Worm (Caenorhabditis elegans) whole organism, young adult: ENCODE results near the gene F41H10.3.

Experiments used
- B0035.1 ChIP-seq: sonication (generic microtip); optimal IDR thresholded peaks from 2 replicates; lab custom pipeline; 2016; ENCODE audit warnings: missing genetic modification characterization, mild to moderate bottlenecking, missing compliant biosample characterization, missing genotype, missing genetic modification reagents
- attf-3 ChIP-seq: fragments of 200-800 bp; sonication (Bioruptor generic); conservative IDR thresholded peaks from 2 replicates; pipeline ENCODE4 v1.3.6; 2022; ENCODE audit warnings: missing genetic modification reagents, missing genetic modification characterization, missing compliant biosample characterization
- die-1 ChIP-seq: sonication (generic microtip); optimal IDR thresholded peaks from 2 replicates; lab custom pipeline; 2016; ENCODE audit warnings: missing genotype, mild to moderate bottlenecking, missing genetic modification characterization, missing compliant biosample characterization
- tbx-9 ChIP-seq: sonication (generic microtip); optimal IDR thresholded peaks from 2 replicates; lab custom pipeline; 2016; ENCODE audit warnings: borderline replicate concordance, missing genetic modification characterization, inconsistent platforms, missing compliant biosample characterization

- TF ChIP-seq B0035.1 (tag; lab: Kevin White, UChicago) (no peak), tbx-9 (tag; lab: Kevin White, UChicago) (no peak), die-1 (no peak), attf-3 (GFP tag; lab: Robert Waterston, UW) (no peak)
These were observed 16.2 kb upstream of the F41H10.3 start, which contains the start of gene Y4C6B.7 for ce11 chrIV:5353364-5353763.
